Worm (Caenorhabditis elegans): ENCODE data around the gene srw-100.

- TF ChIP-seq ztf-23 (GFP tag; IDR thresholded peaks at IDR 0.05), result no peak
- TF ChIP-seq flt-1 (GFP tag; IDR thresholded peaks at IDR 0.05), result no peak
- no peak for TF ChIP-seq klf-2 (GFP tag; conservative IDR thresholded peaks at IDR 0.05)
- no peak for TF ChIP-seq ref-1 (GFP tag; conservative IDR thresholded peaks at IDR 0.05)
- TF ChIP-seq T22C8.4 (GFP tag; IDR thresholded peaks at IDR 0.05), result no peak
- no peak for TF ChIP-seq cog-1 (tag; optimal IDR thresholded peaks at IDR 0.05)
Observed at ce11 chrV:1668216-1668615, 42.8 kb upstream of the srw-100 start, which contains the start of gene irld-42.

All from whole organism, midembryonic.